Worm (Caenorhabditis elegans) whole organism, L1 larva: ENCODE data around the gene C04B4.6.
A peak's percentile ranks its signal among the peaks of the same experiment; 100 is the strongest.

Experiments used
- C04F5.9 ChIP-seq: sonication (generic microtip); optimal IDR thresholded peaks from 2 replicates; lab custom pipeline; 2016; ENCODE audit warnings: missing genetic modification characterization, missing compliant biosample characterization
- F16B12.6 ChIP-seq: fragments of 150-350 bp; optimal IDR thresholded peaks from 2 replicates; lab custom pipeline; 2014; ENCODE audit warnings: missing biosample characterization, missing genetic modification characterization
- Y116A8C.19 ChIP-seq: sonication (generic microtip); optimal IDR thresholded peaks from 2 replicates; lab custom pipeline; 2016; ENCODE audit warnings: missing compliant biosample characterization, missing genetic modification characterization, borderline replicate concordance
- aha-1 ChIP-seq: fragments of 150-350 bp; optimal IDR thresholded peaks from 2 replicates; lab custom pipeline; 2014; ENCODE audit warnings: missing biosample characterization, missing genetic modification characterization
- blmp-1 ChIP-seq: fragments of 150-350 bp; optimal IDR thresholded peaks from 2 replicates; lab custom pipeline; 2014; ENCODE audit warnings: missing biosample characterization, missing genetic modification characterization
- ceh-8 ChIP-seq: fragments of 200-800 bp; sonication (Bioruptor generic); optimal IDR thresholded peaks from 2 replicates; lab custom pipeline; 2018; ENCODE audit warnings: mild to moderate bottlenecking, missing genetic modification characterization, moderate library complexity, missing compliant biosample characterization
- ceh-82 ChIP-seq, 3 experiments: fragments of 150-350 bp in 1 of 3; sonication (generic microtip) in 2 of 3; optimal IDR thresholded peaks; 2 replicates each; lab custom pipeline; 2014 to 2017; ENCODE audit warnings: missing biosample characterization in 3 of 3, missing genetic modification characterization in 3 of 3
- ceh-88 ChIP-seq: fragments of 200-800 bp; sonication (Bioruptor generic); IDR thresholded peaks from 2 replicates; pipeline ENCODE4 v1.3.6; 2022; ENCODE audit warnings: missing genetic modification characterization, missing compliant biosample characterization
- ceh-90 ChIP-seq: sonication (generic microtip); optimal IDR thresholded peaks from 2 replicates; lab custom pipeline; 2016; ENCODE audit warnings: missing genetic modification characterization, missing compliant biosample characterization
- ces-1 ChIP-seq: fragments of 150-350 bp; optimal IDR thresholded peaks from 2 replicates; lab custom pipeline; 2014; ENCODE audit warnings: missing biosample characterization, missing genetic modification reagents, missing genetic modification characterization
- egl-27 ChIP-seq, 2 experiments: fragments of 150-350 bp in 1 of 2; sonication (generic microtip); optimal IDR thresholded peaks; 3 replicates each; lab custom pipeline; 2017 to 2018; ENCODE audit warnings: missing biosample characterization in 2 of 2, missing genetic modification characterization in 2 of 2, missing genetic modification reagents in 2 of 2
- elt-2 ChIP-seq: sonication (generic microtip); optimal IDR thresholded peaks from 2 replicates; lab custom pipeline; 2016; ENCODE audit warnings: missing genetic modification characterization, mild to moderate bottlenecking, inconsistent platforms, missing compliant biosample characterization, missing genetic modification reagents
- elt-3 ChIP-seq, 6 experiments: fragments of 150-350 bp in 1 of 6; sonication (generic microtip); optimal IDR thresholded peaks; 2 replicates each; lab custom pipeline; 2017 to 2018; ENCODE audit warnings: missing biosample characterization in 6 of 6, missing genetic modification characterization in 6 of 6, inconsistent platforms in 1 of 6
- ets-5 ChIP-seq: fragments of 200-800 bp; sonication (Bioruptor generic); IDR thresholded peaks from 2 replicates; pipeline ENCODE4 v1.3.6; 2022; ENCODE audit warnings: missing genetic modification characterization, missing compliant biosample characterization
- fkh-8 ChIP-seq: sonication (generic microtip); optimal IDR thresholded peaks from 2 replicates; lab custom pipeline; 2016; ENCODE audit warnings: mild to moderate bottlenecking, missing genetic modification characterization, missing compliant biosample characterization
- grh-1 ChIP-seq: fragments of 200-800 bp; sonication (Bioruptor generic); IDR thresholded peaks from 2 replicates; pipeline ENCODE4 v1.3.6; 2022; ENCODE audit warnings: missing genetic modification reagents, missing genetic modification characterization, missing compliant biosample characterization
- hlh-4 ChIP-seq: sonication (generic microtip); optimal IDR thresholded peaks from 2 replicates; lab custom pipeline; 2016; ENCODE audit warnings: mild to moderate bottlenecking, missing genetic modification characterization, missing compliant biosample characterization
- isw-1 ChIP-seq: fragments of 200-800 bp; sonication (Bioruptor generic); IDR thresholded peaks from 2 replicates; pipeline ENCODE4 v1.3.6; 2022; ENCODE audit warnings: missing genetic modification characterization, missing compliant biosample characterization
- lin-13 ChIP-seq: fragments of 150-350 bp; optimal IDR thresholded peaks from 2 replicates; lab custom pipeline; 2014; ENCODE audit warnings: missing biosample characterization, missing genetic modification reagents, missing genetic modification characterization
- lin-14 ChIP-seq: fragments of 200-800 bp; sonication (Bioruptor generic); optimal IDR thresholded peaks from 2 replicates; lab custom pipeline; 2018; ENCODE audit warnings: mild to moderate bottlenecking, missing genetic modification characterization, moderate library complexity, missing compliant biosample characterization
- lin-15B ChIP-seq: fragments of 150-350 bp; sonication (generic microtip); optimal IDR thresholded peaks from 3 replicates; lab custom pipeline; 2014; ENCODE audit warnings: missing biosample characterization, missing genetic modification characterization
- lsy-2 ChIP-seq, 2 experiments: fragments of 150-350 bp; optimal IDR thresholded peaks; 2 replicates each; lab custom pipeline; 2014; ENCODE audit warnings: missing biosample characterization in 2 of 2, missing genetic modification characterization in 2 of 2
- mab-9 ChIP-seq: fragments of 200-800 bp; sonication (Bioruptor generic); IDR thresholded peaks from 2 replicates; pipeline ENCODE4 v1.3.6; 2022; ENCODE audit warnings: missing genetic modification reagents, missing genetic modification characterization, missing compliant biosample characterization
- mdl-1 ChIP-seq, 2 experiments: fragments of 150-350 bp; optimal IDR thresholded peaks; 2 replicates each; lab custom pipeline; 2014 to 2017; ENCODE audit warnings: missing biosample characterization in 2 of 2, missing genetic modification characterization in 2 of 2, inconsistent platforms in 1 of 2
- nhr-11 ChIP-seq: fragments of 150-350 bp; optimal IDR thresholded peaks from 2 replicates; lab custom pipeline; 2014; ENCODE audit warnings: missing biosample characterization, missing genetic modification characterization
- nhr-19 ChIP-seq: fragments of 200-800 bp; sonication (Bioruptor generic); conservative IDR thresholded peaks from 2 replicates; pipeline ENCODE4 v1.3.6; 2022; ENCODE audit warnings: missing genetic modification characterization, missing compliant biosample characterization
- nhr-47 ChIP-seq: sonication (generic microtip); optimal IDR thresholded peaks from 2 replicates; lab custom pipeline; 2016; ENCODE audit warnings: mild to moderate bottlenecking, missing genetic modification characterization, moderate library complexity, missing compliant biosample characterization
- nhr-85 ChIP-seq: sonication (generic microtip); peaks from one replicate; lab custom pipeline; 2016; ENCODE audit warnings: missing genetic modification characterization, inconsistent platforms, missing compliant biosample characterization
- snu-23 ChIP-seq: sonication (generic microtip); optimal IDR thresholded peaks from 2 replicates; lab custom pipeline; 2016; ENCODE audit warnings: missing genetic modification characterization, missing compliant biosample characterization
- tbx-2 ChIP-seq: sonication (generic microtip); optimal IDR thresholded peaks from 2 replicates; lab custom pipeline; 2016; ENCODE audit warnings: missing genetic modification characterization, missing compliant biosample characterization
- tlp-1 ChIP-seq: fragments of 150-350 bp; optimal IDR thresholded peaks from 2 replicates; lab custom pipeline; 2014; ENCODE audit warnings: missing biosample characterization, missing genetic modification characterization
- unc-30 ChIP-seq: sonication (generic microtip); optimal IDR thresholded peaks from 2 replicates; lab custom pipeline; 2017; ENCODE audit warnings: missing biosample characterization, missing genetic modification characterization
- vab-15 ChIP-seq: sonication (generic microtip); optimal IDR thresholded peaks from 2 replicates; lab custom pipeline; 2017; ENCODE audit warnings: missing genotype, mild to moderate bottlenecking, missing genetic modification characterization, missing compliant biosample characterization
- xbp-1 ChIP-seq: sonication (generic microtip); optimal IDR thresholded peaks from 2 replicates; lab custom pipeline; 2016; ENCODE audit warnings: missing genetic modification characterization, missing compliant biosample characterization

The C04B4.6 gene

ce11 chrX:12275577-12275976 lies at the start of gene C04B4.6:
C04B4.6 (minus strand) TSS chrX:12275677.
- TF ChIP-seq unc-30 (tag; lab: Kevin White, UChicago) (no peak), snu-23 (GFP tag; lab: Kevin White, UChicago) (no peak), Y116A8C.19 (tag; lab: Kevin White, UChicago) (no peak), F16B12.6 (no peak), tbx-2 (tag; lab: Kevin White, UChicago) (no peak), lin-13 (GFP tag; lab: Kevin White, UChicago) (no peak), nhr-11 (tag; lab: Kevin White, UChicago) (no peak), hlh-4 (tag; lab: Kevin White, UChicago) (no peak), tlp-1 (tag; lab: Kevin White, UChicago) (no peak), nhr-19 (GFP tag; lab: Robert Waterston, UW) (no peak), grh-1 (no peak), ceh-88 (GFP tag; lab: Robert Waterston, UW) (no peak), isw-1 (GFP tag; lab: Robert Waterston, UW) (no peak), ces-1 (GFP tag; lab: Kevin White, UChicago) (no peak), ceh-82 (tag; optimal IDR thresholded peaks at IDR 0.05; lab: Kevin White, UChicago) (no peak), ceh-90 (tag; lab: Kevin White, UChicago) (no peak), blmp-1 (no peak), egl-27 (tag; optimal IDR thresholded peaks at IDR 0.05; lab: Kevin White, UChicago) (no peak), elt-2 (tag; lab: Kevin White, UChicago) (no peak), elt-3 (tag; optimal IDR thresholded peaks at IDR 0.05; lab: Kevin White, UChicago) (no peak)

- no peak for TF ChIP-seq tlp-1 (tag; lab: Kevin White, UChicago)
- peak; percentile 44 for TF ChIP-seq fkh-8 (tag; lab: Kevin White, UChicago)
- TF ChIP-seq hlh-4 (tag; lab: Kevin White, UChicago): peak; percentile 19
- no peak for TF ChIP-seq nhr-85 (tag; lab: Kevin White, UChicago)
These were observed 48.0 kb upstream of the C04B4.6 start, which contains the start of gene srd-40 for ce11 chrX:12323439-12323838. srd-40 (plus strand) TSS chrX:12323739.

- TF ChIP-seq ceh-8 (GFP tag; lab: Kevin White, UChicago) (no peak), lin-14 (GFP tag; lab: Kevin White, UChicago) (no peak)
These were observed 45.9 kb upstream of the C04B4.6 start, which contains the start of gene F17A2.13 for ce11 chrX:12321357-12321756. F17A2.13 (plus strand) TSS chrX:12321657.

ce11 chrX:12320737-12321136 lies 45.3 kb upstream of the C04B4.6 start, which contains the start of gene ceh-40:
ceh-40 (minus strand) TSS chrX:12320777.
- TF ChIP-seq nhr-85 (tag; lab: Kevin White, UChicago) (no peak), mdl-1 (tag; optimal IDR thresholded peaks at IDR 0.05; lab: Kevin White, UChicago) (no peak), isw-1 (GFP tag; lab: Robert Waterston, UW) (no peak), mab-9 (GFP tag; lab: Robert Waterston, UW) (no peak), lin-15B (tag; lab: Kevin White, UChicago) (no peak), aha-1 (tag; lab: Kevin White, UChicago) (no peak)

ce11 chrX:12317560-12317959 lies 42.1 kb upstream of the C04B4.6 start:
- TF ChIP-seq nhr-47 (tag; lab: Kevin White, UChicago) (no peak), C04F5.9 (tag; lab: Kevin White, UChicago) (no peak), ets-5 (GFP tag; lab: Robert Waterston, UW) (no peak), lsy-2 (tag; optimal IDR thresholded peaks at IDR 0.05; lab: Kevin White, UChicago) (no peak), elt-2 (tag; lab: Kevin White, UChicago) (no peak), vab-15 (no peak), xbp-1 (no peak)
